Worm (Caenorhabditis elegans) whole organism, young adult: ENCODE results near the gene twk-9.
A peak's percentile ranks its signal among the peaks of the same experiment; 100 is the strongest.

Source experiments
- B0336.3 ChIP-seq: fragments of 200-800 bp; sonication (Bioruptor generic); IDR thresholded peaks from 2 replicates; pipeline ENCODE4 v1.3.6; 2022; ENCODE audit warnings: missing genetic modification characterization, missing compliant biosample characterization
- C06A6.2 ChIP-seq: fragments of 200-800 bp; sonication (Bioruptor generic); conservative IDR thresholded peaks from 2 replicates; pipeline ENCODE4 v1.3.6; 2022; ENCODE audit warnings: missing genetic modification characterization, missing compliant biosample characterization
- C17E4.6 ChIP-seq: fragments of 200-800 bp; sonication (Bioruptor generic); IDR thresholded peaks from 2 replicates; pipeline ENCODE4 v1.3.6; 2022; ENCODE audit warnings: missing genetic modification reagents, missing genetic modification characterization, missing compliant biosample characterization
- F23B12.7 ChIP-seq: sonication (generic microtip); optimal IDR thresholded peaks from 2 replicates; lab custom pipeline; 2017; ENCODE audit warnings: missing genetic modification characterization, mild to moderate bottlenecking, missing compliant biosample characterization, antibody characterized with exemption, moderate library complexity; ENCODE audit not compliant: insufficient read depth
- F33H1.4 ChIP-seq: fragments of 200-800 bp; sonication (Bioruptor generic); IDR thresholded peaks from 2 replicates; pipeline ENCODE4 v1.3.6; 2022; ENCODE audit warnings: missing genetic modification reagents, missing genetic modification characterization, missing compliant biosample characterization
- F49E8.2 ChIP-seq: sonication (generic microtip); optimal IDR thresholded peaks from 3 replicates; lab custom pipeline; 2017; ENCODE audit warnings: missing genetic modification characterization, mild to moderate bottlenecking, missing compliant biosample characterization, antibody characterized with exemption, moderate library complexity; ENCODE audit not compliant: insufficient read depth
- F52B5.7 ChIP-seq: sonication (generic microtip); optimal IDR thresholded peaks from 2 replicates; lab custom pipeline; 2016; ENCODE audit warnings: mild to moderate bottlenecking, missing genetic modification characterization, missing compliant biosample characterization
- F57A8.1 ChIP-seq: fragments of 200-800 bp; sonication (Bioruptor generic); optimal IDR thresholded peaks from 2 replicates; lab custom pipeline; 2018; ENCODE audit warnings: mild to moderate bottlenecking, missing genetic modification characterization, moderate library complexity, missing compliant biosample characterization
- K12H6.12 ChIP-seq: fragments of 200-800 bp; sonication (Bioruptor generic); optimal IDR thresholded peaks from 2 replicates; lab custom pipeline; 2018; ENCODE audit warnings: mild to moderate bottlenecking, missing genetic modification characterization, missing compliant biosample characterization
- T07F8.4 ChIP-seq: sonication (generic microtip); optimal IDR thresholded peaks from 2 replicates; lab custom pipeline; 2016; ENCODE audit warnings: mild to moderate bottlenecking, missing genetic modification characterization, moderate library complexity, missing compliant biosample characterization
- Y79H2A.3 ChIP-seq: fragments of 200-800 bp; sonication (Bioruptor generic); conservative IDR thresholded peaks from 2 replicates; pipeline ENCODE4 v1.3.6; 2022; ENCODE audit warnings: missing genetic modification reagents, missing genetic modification characterization, missing compliant biosample characterization
- aptf-3 ChIP-seq: fragments of 200-800 bp; sonication (Bioruptor generic); IDR thresholded peaks from 2 replicates; pipeline ENCODE4 v1.3.6; 2022; ENCODE audit warnings: missing genetic modification characterization, missing compliant biosample characterization
- atf-7 ChIP-seq: sonication (generic microtip); optimal IDR thresholded peaks from 2 replicates; lab custom pipeline; 2017; ENCODE audit warnings: mild to moderate bottlenecking, missing genetic modification characterization, missing compliant biosample characterization
- athp-1 ChIP-seq: sonication (generic microtip); optimal IDR thresholded peaks from 2 replicates; lab custom pipeline; 2017; ENCODE audit warnings: mild to moderate bottlenecking, missing genetic modification characterization, missing compliant biosample characterization
- attf-5 ChIP-seq: fragments of 200-800 bp; sonication (Bioruptor generic); optimal IDR thresholded peaks from 2 replicates; lab custom pipeline; 2018; ENCODE audit warnings: mild to moderate bottlenecking, missing genetic modification characterization, missing compliant biosample characterization
- attf-6 ChIP-seq: fragments of 200-800 bp; sonication (Bioruptor generic); IDR thresholded peaks from 2 replicates; pipeline ENCODE4 v1.3.6; 2022; ENCODE audit warnings: missing genetic modification reagents, missing genetic modification characterization, missing compliant biosample characterization
- ccch-3 ChIP-seq: fragments of 200-800 bp; sonication (Bioruptor generic); optimal IDR thresholded peaks from 2 replicates; lab custom pipeline; 2018; ENCODE audit warnings: mild to moderate bottlenecking, missing genetic modification characterization, missing compliant biosample characterization
- cebp-2 ChIP-seq: fragments of 200-800 bp; sonication (Bioruptor generic); IDR thresholded peaks from 2 replicates; pipeline ENCODE4 v1.3.6; 2022; ENCODE audit warnings: missing genetic modification characterization, missing compliant biosample characterization
- ceh-40 ChIP-seq: fragments of 200-800 bp; sonication (Bioruptor generic); IDR thresholded peaks from 2 replicates; pipeline ENCODE4 v1.3.6; 2022; ENCODE audit warnings: missing genetic modification characterization, missing compliant biosample characterization
- ceh-58 ChIP-seq: fragments of 200-800 bp; sonication (Bioruptor generic); IDR thresholded peaks from 2 replicates; pipeline ENCODE4 v1.3.6; 2022; ENCODE audit warnings: missing genetic modification characterization, missing compliant biosample characterization
- dox-1 ChIP-seq: fragments of 200-800 bp; sonication (Bioruptor generic); IDR thresholded peaks from 2 replicates; pipeline ENCODE4 v1.3.6; 2022; ENCODE audit warnings: missing genetic modification reagents, missing genetic modification characterization, missing compliant biosample characterization
- dpl-1 ChIP-seq: fragments of 150-350 bp; optimal IDR thresholded peaks from 2 replicates; lab custom pipeline; 2014; ENCODE audit warnings: missing biosample characterization, missing genetic modification reagents, missing genetic modification characterization
- egl-44 ChIP-seq: fragments of 200-800 bp; sonication (Bioruptor generic); IDR thresholded peaks from 2 replicates; pipeline ENCODE4 v1.3.6; 2022; ENCODE audit warnings: missing genetic modification reagents, missing genetic modification characterization, missing compliant biosample characterization
- egrh-3 ChIP-seq: fragments of 200-800 bp; sonication (Bioruptor generic); IDR thresholded peaks from 2 replicates; pipeline ENCODE4 v1.3.6; 2022; ENCODE audit warnings: missing genetic modification reagents, missing genetic modification characterization, missing compliant biosample characterization
- fkh-3 ChIP-seq: sonication (generic microtip); optimal IDR thresholded peaks from 2 replicates; lab custom pipeline; 2016; ENCODE audit warnings: mild to moderate bottlenecking, missing genetic modification characterization, missing compliant biosample characterization
- him-1 ChIP-seq: sonication (generic microtip); optimal IDR thresholded peaks from 2 replicates; lab custom pipeline; 2016; ENCODE audit warnings: missing genotype, missing genetic modification reagents, missing genetic modification characterization, missing compliant biosample characterization
- hlh-26 ChIP-seq: fragments of 200-800 bp; sonication (Bioruptor generic); conservative IDR thresholded peaks from 2 replicates; pipeline ENCODE4 v1.3.6; 2022; ENCODE audit warnings: missing genetic modification reagents, missing genetic modification characterization, missing compliant biosample characterization
- let-526 ChIP-seq: fragments of 200-800 bp; sonication (Bioruptor generic); IDR thresholded peaks from 2 replicates; pipeline ENCODE4 v1.3.6; 2022; ENCODE audit warnings: missing genetic modification reagents, missing genetic modification characterization, missing compliant biosample characterization
- let-607 ChIP-seq, 2 experiments: fragments of 200-800 bp in 1 of 2; sonication (Bioruptor generic) in 1 of 2; sonication (generic microtip) in 1 of 2; optimal IDR thresholded peaks; 2 replicates each; lab custom pipeline; 2016 to 2018; ENCODE audit warnings: mild to moderate bottlenecking in 2 of 2, missing compliant biosample characterization in 2 of 2, missing genetic modification characterization in 2 of 2, moderate library complexity in 2 of 2, missing genotype in 1 of 2
- lin-35 ChIP-seq, 3 experiments: fragments of 150-350 bp in 2 of 3; sonication (generic microtip) in 1 of 3; optimal IDR thresholded peaks; 2 replicates each; lab custom pipeline; 2014 to 2018; ENCODE audit warnings: missing biosample characterization in 3 of 3, missing genetic modification characterization in 3 of 3, missing genetic modification reagents in 3 of 3
- lin-40 ChIP-seq: sonication (generic microtip); optimal IDR thresholded peaks from 2 replicates; lab custom pipeline; 2016; ENCODE audit warnings: missing genetic modification characterization, mild to moderate bottlenecking, missing compliant biosample characterization, missing genotype, missing genetic modification reagents
- lsy-27 ChIP-seq: sonication (generic microtip); optimal IDR thresholded peaks from 2 replicates; lab custom pipeline; 2017; ENCODE audit warnings: missing genetic modification characterization, mild to moderate bottlenecking, missing compliant biosample characterization, antibody characterized with exemption, missing genotype, borderline replicate concordance; ENCODE audit not compliant: insufficient read depth
- madf-3 ChIP-seq: fragments of 200-800 bp; sonication (Bioruptor generic); IDR thresholded peaks from 2 replicates; pipeline ENCODE4 v1.3.6; 2022; ENCODE audit warnings: missing genetic modification reagents, missing genetic modification characterization, missing compliant biosample characterization
- madf-6 ChIP-seq: fragments of 200-800 bp; sonication (Bioruptor generic); IDR thresholded peaks from 2 replicates; pipeline ENCODE4 v1.3.6; 2022; ENCODE audit warnings: missing genetic modification reagents, missing genetic modification characterization, missing compliant biosample characterization
- mcd-1 ChIP-seq: fragments of 200-800 bp; sonication (Bioruptor generic); IDR thresholded peaks from 2 replicates; pipeline ENCODE4 v1.3.6; 2022; ENCODE audit warnings: missing genetic modification reagents, missing genetic modification characterization, missing compliant biosample characterization
- nfya-1 ChIP-seq: sonication (generic microtip); optimal IDR thresholded peaks from 2 replicates; lab custom pipeline; 2017; ENCODE audit warnings: antibody characterized with exemption, missing compliant biosample characterization, missing genetic modification characterization, borderline replicate concordance; ENCODE audit not compliant: insufficient read depth
- nhr-120 ChIP-seq: fragments of 200-800 bp; sonication (Bioruptor generic); IDR thresholded peaks from 2 replicates; pipeline ENCODE4 v1.3.6; 2022; ENCODE audit warnings: missing genetic modification characterization, missing compliant biosample characterization
- nhr-80 ChIP-seq: sonication (generic microtip); optimal IDR thresholded peaks from 2 replicates; lab custom pipeline; 2016; ENCODE audit warnings: missing genetic modification characterization, missing compliant biosample characterization
- rcor-1 ChIP-seq: fragments of 200-800 bp; sonication (Bioruptor generic); IDR thresholded peaks from 2 replicates; pipeline ENCODE4 v1.3.6; 2022; ENCODE audit warnings: missing genetic modification reagents, missing genetic modification characterization, missing compliant biosample characterization
- rec-8 ChIP-seq, 2 experiments: sonication (generic microtip); optimal IDR thresholded peaks; 2 replicates each; lab custom pipeline; 2016; ENCODE audit warnings: mild to moderate bottlenecking in 2 of 2, missing genetic modification characterization in 2 of 2, missing genetic modification reagents in 2 of 2, missing genotype in 2 of 2, missing biosample characterization in 1 of 2, missing compliant biosample characterization in 1 of 2, moderate library complexity in 1 of 2
- repo-1 ChIP-seq: sonication (generic microtip); optimal IDR thresholded peaks from 2 replicates; lab custom pipeline; 2017; ENCODE audit warnings: mild to moderate bottlenecking, missing genetic modification characterization, missing compliant biosample characterization
- rpc-1 ChIP-seq, 2 experiments: fragments of 150-350 bp in 1 of 2; sonication (generic microtip) in 1 of 2; optimal IDR thresholded peaks; 2 replicates each; lab custom pipeline; 2014 to 2018; ENCODE audit warnings: missing biosample characterization in 1 of 2, missing genetic modification characterization in 1 of 2, missing genetic modification reagents in 1 of 2, missing genotype in 1 of 2
- sea-2 ChIP-seq: fragments of 200-800 bp; sonication (Bioruptor generic); IDR thresholded peaks from 2 replicates; pipeline ENCODE4 v1.3.6; 2022; ENCODE audit warnings: missing genetic modification characterization, missing compliant biosample characterization
- snpc-1.1 ChIP-seq: sonication (generic microtip); optimal IDR thresholded peaks from 2 replicates; lab custom pipeline; 2017; ENCODE audit warnings: missing genetic modification characterization, mild to moderate bottlenecking, missing compliant biosample characterization, antibody characterized with exemption, moderate library complexity, missing genotype, missing genetic modification reagents; ENCODE audit not compliant: insufficient read depth
- snpc-1.3 ChIP-seq: sonication (generic microtip); optimal IDR thresholded peaks from 2 replicates; lab custom pipeline; 2017; ENCODE audit warnings: missing genetic modification characterization, mild to moderate bottlenecking, missing compliant biosample characterization, antibody characterized with exemption, moderate library complexity, missing genotype, missing genetic modification reagents; ENCODE audit not compliant: insufficient read depth
- snpc-3.4 ChIP-seq: sonication (generic microtip); optimal IDR thresholded peaks from 2 replicates; lab custom pipeline; 2017; ENCODE audit warnings: missing genetic modification characterization, mild to moderate bottlenecking, missing compliant biosample characterization, antibody characterized with exemption, moderate library complexity, missing genotype, missing genetic modification reagents
- somi-1 ChIP-seq: fragments of 200-800 bp; sonication (Bioruptor generic); optimal IDR thresholded peaks from 2 replicates; lab custom pipeline; 2018; ENCODE audit warnings: mild to moderate bottlenecking, missing genetic modification characterization, missing compliant biosample characterization
- zfh-2 ChIP-seq: fragments of 200-800 bp; sonication (Bioruptor generic); conservative IDR thresholded peaks from 2 replicates; pipeline ENCODE4 v1.3.6; 2022; ENCODE audit warnings: missing genetic modification reagents, missing genetic modification characterization, missing compliant biosample characterization

twk-9 gene

ce11 chrIV:9669969-9670368 lies 23.0 kb upstream of the twk-9 start (continued):
- no peak for TF ChIP-seq C17E4.6 (GFP tag; lab: Robert Waterston, UW)
- 0 out of 2 replicates have a peak, but pooled peaks have one; percentile 32 for TF ChIP-seq B0336.3 (GFP tag; lab: Robert Waterston, UW)
- peak; percentile 37 for TF ChIP-seq lin-40 (tag; lab: Kevin White, UChicago)
- no peak for TF ChIP-seq F52B5.7 (tag; lab: Kevin White, UChicago)
- TF ChIP-seq ccch-3 (GFP tag; lab: Kevin White, UChicago), result no peak
- TF ChIP-seq atf-7 (tag; lab: Kevin White, UChicago), result no peak
- no peak for TF ChIP-seq sea-2 (GFP tag; lab: Robert Waterston, UW)
- no peak for TF ChIP-seq snpc-3.4
- no peak for TF ChIP-seq T07F8.4 (tag; lab: Kevin White, UChicago)
- no peak for TF ChIP-seq nhr-120
- no peak for TF ChIP-seq lin-35 (GFP tag; optimal IDR thresholded peaks at IDR 0.05; lab: Kevin White, UChicago)
- no peak for TF ChIP-seq let-526 (GFP tag; lab: Robert Waterston, UW)
- TF ChIP-seq egrh-3 (GFP tag; lab: Robert Waterston, UW), result no peak
- TF ChIP-seq F49E8.2 (tag; lab: Kevin White, UChicago), result no peak
- TF ChIP-seq attf-6, result no peak
- TF ChIP-seq snpc-1.1 (tag; lab: Kevin White, UChicago), result no peak
- TF ChIP-seq fkh-3 (tag; lab: Kevin White, UChicago), result no peak
- no peak for TF ChIP-seq rec-8 (tag; optimal IDR thresholded peaks at IDR 0.05; lab: Kevin White, UChicago)
- no peak for TF ChIP-seq rpc-1 (optimal IDR thresholded peaks at IDR 0.05; lab: Kevin White, UChicago)
- TF ChIP-seq rpc-1 (tag; optimal IDR thresholded peaks at IDR 0.05; lab: Kevin White, UChicago), result no peak
- TF ChIP-seq nfya-1 (tag; lab: Kevin White, UChicago), result no peak
- no peak for TF ChIP-seq F23B12.7 (tag; lab: Kevin White, UChicago)
- no peak for TF ChIP-seq nhr-80 (tag; lab: Kevin White, UChicago)
- TF ChIP-seq aptf-3 (GFP tag; lab: Robert Waterston, UW), result no peak
- TF ChIP-seq athp-1 (tag; lab: Kevin White, UChicago), result no peak
- TF ChIP-seq rcor-1 (GFP tag; lab: Robert Waterston, UW), result no peak
- TF ChIP-seq him-1 (tag; lab: Kevin White, UChicago), result no peak
- TF ChIP-seq cebp-2, result no peak
- no peak for TF ChIP-seq hlh-26 (GFP tag; lab: Robert Waterston, UW)
- no peak for TF ChIP-seq F57A8.1 (GFP tag; lab: Kevin White, UChicago)
- no peak for TF ChIP-seq K12H6.12
- TF ChIP-seq attf-5 (GFP tag; lab: Kevin White, UChicago), result peak; percentile 13
- TF ChIP-seq lsy-27 (tag; lab: Kevin White, UChicago), result no peak
- no peak for TF ChIP-seq ceh-40 (GFP tag; lab: Robert Waterston, UW)
- no peak for TF ChIP-seq madf-6
- no peak for TF ChIP-seq egl-44 (GFP tag; lab: Robert Waterston, UW)
- TF ChIP-seq dpl-1 (GFP tag; lab: Kevin White, UChicago), result no peak
- TF ChIP-seq repo-1, result no peak
- TF ChIP-seq dox-1 (GFP tag; lab: Robert Waterston, UW), result no peak
- no peak for TF ChIP-seq ceh-58
- no peak for TF ChIP-seq Y79H2A.3 (GFP tag; lab: Robert Waterston, UW)
- TF ChIP-seq madf-3 (GFP tag; lab: Robert Waterston, UW), result no peak
- TF ChIP-seq C06A6.2 (GFP tag; lab: Robert Waterston, UW), result no peak
- no peak for TF ChIP-seq F33H1.4 (GFP tag; lab: Robert Waterston, UW)
- no peak for TF ChIP-seq snpc-1.3 (tag; lab: Kevin White, UChicago)
- TF ChIP-seq zfh-2 (GFP tag; lab: Robert Waterston, UW), result no peak
- peak; percentile 31 for TF ChIP-seq somi-1 (GFP tag; lab: Kevin White, UChicago)
- no peak for TF ChIP-seq let-607 (tag; optimal IDR thresholded peaks at IDR 0.05; lab: Kevin White, UChicago)
- 0 out of 2 replicates have a peak, but pooled peaks have one; percentile 17 for TF ChIP-seq mcd-1 (GFP tag; lab: Robert Waterston, UW)
